Fruit fly (Drosophila melanogaster) Kc167 (cell line): Measurements from ENCODE around the gene CG6891.

Source experiments
- Myc ChIP-seq: fragments of >200 bp; optimal IDR thresholded peaks from 2 replicates; lab custom pipeline; 2017; ENCODE audit warnings: missing external identifiers
- Sin3A ChIP-seq: fragments of >200 bp; optimal IDR thresholded peaks from 2 replicates; lab custom pipeline; 2018; ENCODE audit warnings: missing external identifiers
- h ChIP-seq: fragments of >200 bp; optimal IDR thresholded peaks from 3 replicates; lab custom pipeline; 2018; ENCODE audit warnings: missing external identifiers
- insv ChIP-seq: fragments of >200 bp; optimal IDR thresholded peaks from 3 replicates; lab custom pipeline; 2018; ENCODE audit warnings: missing external identifiers
- psq ChIP-seq: fragments of >200 bp; optimal IDR thresholded peaks from 2 replicates; lab custom pipeline; 2017; ENCODE audit warnings: missing external identifiers
- ttk ChIP-seq: sonication (Bioruptor generic); optimal IDR thresholded peaks from 2 replicates; lab custom pipeline; 2017; ENCODE audit warnings: missing external identifiers

CG6891 gene

DNA sequence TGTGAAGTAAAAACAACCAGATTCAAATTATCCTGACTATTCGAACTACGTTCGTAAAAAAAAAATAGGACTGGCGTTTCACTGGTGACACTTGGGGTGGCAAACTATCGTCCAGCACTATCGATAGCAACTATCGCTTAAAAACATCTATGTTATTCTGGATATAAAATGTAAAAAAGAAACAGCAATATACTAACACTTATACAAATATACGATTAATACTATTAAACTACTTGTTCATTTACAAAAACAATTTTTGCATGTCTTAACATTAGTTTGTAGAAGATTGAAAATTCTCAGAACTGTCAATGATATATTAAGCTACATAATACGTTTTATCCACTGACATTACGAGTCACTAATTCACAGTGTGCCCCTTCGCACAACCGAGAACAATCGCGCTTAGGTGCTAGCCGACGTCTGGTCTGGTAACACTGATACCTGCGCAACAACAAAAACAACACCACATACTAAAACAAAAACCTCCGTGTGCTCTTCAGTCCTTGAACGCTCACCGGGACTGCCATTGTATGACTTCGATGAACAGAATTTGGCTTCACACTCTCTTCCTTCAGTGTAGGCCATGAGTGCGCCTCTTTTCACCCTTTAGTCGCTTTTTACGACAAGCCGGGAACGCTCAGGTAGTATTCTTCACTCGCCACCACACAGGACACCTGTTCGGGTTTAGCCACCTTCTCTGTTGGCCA, 8.5 kb downstream of the CG6891 start, which contains the start of gene CG18259:
Gene CG18259, minus strand, starts transcription at position 78 of the 707 bp plus-strand sequence.
- no peak for TF ChIP-seq h (lab: Kevin White, UChicago)
- peak; percentile 85 for TF ChIP-seq Sin3A (lab: Kevin White, UChicago)

DNA sequence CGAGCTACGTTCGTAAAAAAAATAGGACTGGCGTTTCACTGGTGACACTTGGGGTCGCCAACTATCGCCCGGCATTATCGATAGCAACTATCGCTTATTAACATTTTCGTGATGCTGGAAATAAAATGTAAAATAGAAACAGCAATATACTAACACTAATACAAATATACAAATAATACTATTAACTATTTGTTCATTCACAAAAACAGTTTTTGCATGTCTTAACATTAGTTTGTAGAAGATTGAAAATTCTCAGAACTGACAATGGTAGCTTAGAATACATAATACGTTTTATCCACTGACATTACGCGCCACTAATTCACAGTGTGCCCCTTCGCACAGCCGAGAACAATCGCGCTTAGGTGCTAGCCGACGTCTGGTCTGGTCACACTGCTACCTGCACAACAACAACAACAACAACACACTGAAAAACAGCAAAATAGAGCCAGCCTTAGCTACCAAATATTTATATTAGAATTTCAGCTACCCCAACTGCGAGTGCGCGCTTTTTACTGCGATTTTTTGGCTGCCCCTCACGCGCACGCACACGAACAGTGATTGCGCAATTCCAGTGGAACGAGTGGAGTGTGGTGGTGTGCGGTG, 13.2 kb downstream of the CG6891 start, which contains the start of the genes CG6961 and S6KL:
Gene CG6961, minus strand, starts transcription at position 68 of the 603 bp plus-strand sequence.
Gene S6KL, plus strand, starts transcription at position 322 of the 603 bp plus-strand sequence.
- no peak for TF ChIP-seq ttk
- TF ChIP-seq psq (lab: Kevin White, UChicago), result no peak
- TF ChIP-seq insv, result no peak
- TF ChIP-seq h (lab: Kevin White, UChicago), result no peak
- TF ChIP-seq Myc (lab: Kevin White, UChicago), result no peak
- TF ChIP-seq Sin3A (lab: Kevin White, UChicago), result no peak

DNA sequence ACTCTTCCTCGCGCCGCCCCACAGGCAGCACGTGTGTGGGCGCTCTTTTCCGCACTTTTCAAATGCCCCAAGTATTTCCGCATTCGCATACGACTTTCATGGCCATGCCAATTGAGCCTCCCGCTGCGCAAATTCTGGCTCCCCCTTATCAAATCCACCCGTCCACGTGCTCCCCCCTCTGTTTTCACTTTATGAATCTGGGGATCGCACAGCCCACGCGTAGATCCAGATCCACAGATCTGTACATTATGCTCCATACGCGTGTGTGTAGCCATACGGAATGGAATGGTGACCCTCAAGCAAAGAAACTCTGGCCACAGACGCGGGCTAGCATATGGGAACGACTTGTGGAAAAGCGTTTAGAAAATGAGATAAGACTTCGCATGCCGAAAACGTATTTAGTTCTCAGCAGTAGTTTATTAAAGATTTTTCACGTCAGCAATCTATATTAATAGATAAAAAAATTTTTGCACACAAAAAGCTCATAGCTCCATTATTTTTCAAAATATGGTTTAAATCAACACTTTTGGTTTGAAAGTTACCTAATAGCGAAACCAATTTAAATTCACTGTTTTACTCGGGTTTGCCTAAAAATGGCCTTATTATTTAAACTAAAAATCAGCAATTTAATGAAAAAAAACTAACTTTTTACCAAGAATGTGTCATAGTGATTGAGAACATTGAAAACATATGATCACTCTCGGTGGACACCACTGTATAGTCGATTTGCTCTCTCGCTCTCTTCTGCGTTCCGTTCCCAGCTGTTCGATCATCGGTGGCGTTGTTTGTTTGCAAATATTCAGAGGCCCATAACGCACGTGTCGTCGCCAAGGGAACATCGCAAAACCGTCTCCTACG, 14.6 kb downstream of the CG6891 start:
- TF ChIP-seq h (lab: Kevin White, UChicago) (peak; percentile 63), Sin3A (lab: Kevin White, UChicago) (no peak)

DNA sequence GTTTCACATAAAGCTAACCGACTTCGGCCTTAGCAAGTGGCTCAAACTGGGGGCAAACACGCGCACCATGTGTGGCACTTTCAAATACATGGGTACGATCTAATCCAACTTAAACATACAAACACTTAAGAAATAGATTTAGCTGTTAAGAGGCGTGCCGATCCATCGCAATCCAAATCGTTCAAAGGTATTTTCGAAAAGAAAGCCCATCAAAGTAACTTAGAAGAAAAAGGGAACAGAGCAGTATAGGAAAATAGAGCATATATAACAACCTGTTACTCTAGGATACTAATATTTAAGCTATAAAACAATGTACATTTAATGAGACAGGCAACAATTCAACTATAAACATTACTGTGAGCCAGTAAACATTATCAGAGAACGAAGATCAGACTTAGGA, 16.3 kb downstream of the CG6891 start, which contains the start of gene Atg101:
Gene Atg101, plus strand, starts transcription at position 301 of the 400 bp plus-strand sequence.
- no peak for TF ChIP-seq Sin3A (lab: Kevin White, UChicago)
- no peak for TF ChIP-seq insv
- no peak for TF ChIP-seq Myc (lab: Kevin White, UChicago)
- no peak for TF ChIP-seq h (lab: Kevin White, UChicago)

DNA sequence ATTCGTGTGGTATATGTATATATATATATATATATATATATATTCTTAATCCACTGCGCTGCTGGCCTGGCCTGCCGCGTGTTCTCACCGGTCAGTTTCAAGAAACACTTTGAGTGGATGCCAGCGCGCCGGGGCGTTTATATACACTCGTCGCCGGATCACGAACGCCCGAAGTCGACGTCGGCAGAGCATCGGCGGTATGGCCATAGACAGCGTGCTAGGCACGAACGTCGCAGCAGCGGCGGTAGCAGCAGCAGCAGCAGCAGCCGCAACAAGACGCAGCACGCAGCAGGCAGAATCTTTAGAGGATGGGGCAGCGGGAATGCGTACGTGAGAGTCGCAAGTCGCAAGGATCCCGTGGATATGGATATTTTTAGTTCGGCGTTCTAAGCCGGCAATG, 22.5 kb downstream of the CG6891 start, which contains the start of gene bnb:
Gene bnb, minus strand, starts transcription at position 121 of the 400 bp plus-strand sequence.
- no peak for TF ChIP-seq Myc (lab: Kevin White, UChicago)
- TF ChIP-seq psq (lab: Kevin White, UChicago), result no peak
- no peak for TF ChIP-seq ttk
- no peak for TF ChIP-seq h (lab: Kevin White, UChicago)
- TF ChIP-seq insv, result no peak
- no peak for TF ChIP-seq Sin3A (lab: Kevin White, UChicago)

DNA sequence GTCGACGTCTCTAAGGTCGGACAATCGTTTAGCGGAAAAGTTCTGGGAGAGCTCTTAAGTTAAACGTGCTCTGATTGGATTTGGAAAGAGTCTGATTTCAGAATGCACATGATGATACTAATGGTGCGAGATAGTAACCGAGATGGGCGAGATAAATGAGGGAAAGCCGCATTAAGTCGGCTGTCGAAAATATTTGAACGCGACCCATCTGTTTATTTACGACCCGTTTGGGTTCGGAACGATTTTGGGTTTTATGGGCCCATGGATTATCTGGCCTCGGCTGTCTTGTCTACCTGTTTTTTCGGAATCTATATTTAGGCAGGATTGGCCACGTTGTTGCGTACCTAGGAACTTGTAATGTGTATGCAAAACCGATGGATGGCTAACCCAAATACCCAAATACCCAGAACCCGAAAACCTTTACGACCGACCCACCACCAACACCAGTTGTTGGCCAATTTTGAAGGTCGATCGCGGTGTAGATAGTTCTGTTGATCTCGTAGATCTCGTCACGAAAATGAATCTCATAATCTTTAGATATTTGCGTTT, 24.4 kb downstream of the CG6891 start:
- TF ChIP-seq ttk (no peak), psq (lab: Kevin White, UChicago) (no peak), Sin3A (lab: Kevin White, UChicago) (no peak), insv (no peak), Myc (lab: Kevin White, UChicago) (no peak), h (lab: Kevin White, UChicago) (no peak)

DNA sequence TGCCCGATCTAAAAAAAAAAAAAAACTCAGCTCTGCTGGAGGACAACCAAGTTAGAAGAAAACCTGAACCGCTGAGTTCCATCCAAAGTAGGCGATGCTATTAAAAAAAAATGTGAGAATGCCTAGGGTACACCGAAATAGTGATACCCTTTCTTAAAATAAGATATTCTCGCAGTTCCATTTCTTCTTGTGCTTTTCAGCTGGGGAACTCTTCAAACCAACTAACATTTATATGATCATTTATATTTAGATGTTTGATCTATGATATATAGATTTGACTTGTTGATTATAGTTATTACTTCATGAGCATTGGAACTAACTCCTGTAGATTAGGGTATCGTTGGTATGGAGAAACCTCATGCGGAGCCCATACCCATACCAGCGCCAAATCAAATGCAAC, 25.1 kb downstream of the CG6891 start:
- TF ChIP-seq insv, result no peak

DNA sequence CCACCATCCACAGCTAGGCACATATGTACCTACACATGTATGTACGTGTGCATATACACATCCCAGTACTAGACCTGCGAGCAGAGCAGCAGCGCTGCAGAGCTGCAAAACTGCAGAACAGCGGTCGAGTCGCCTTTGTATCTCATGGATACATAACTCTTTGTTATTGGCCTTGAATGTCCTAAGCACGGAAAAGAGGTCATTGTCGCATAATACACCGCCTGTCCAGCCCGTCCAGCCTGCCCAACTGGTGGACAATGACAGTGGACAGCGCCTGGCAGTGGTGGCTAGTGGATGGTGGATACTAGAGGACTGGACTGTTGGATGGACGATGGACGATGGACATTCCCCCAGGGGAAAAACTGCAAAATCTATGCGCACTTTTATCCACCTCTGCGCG, 26.3 kb downstream of the CG6891 start:
- no peak for TF ChIP-seq Myc (lab: Kevin White, UChicago)
- TF ChIP-seq h (lab: Kevin White, UChicago), result no peak
- no peak for TF ChIP-seq ttk
- no peak for TF ChIP-seq psq (lab: Kevin White, UChicago)
- no peak for TF ChIP-seq Sin3A (lab: Kevin White, UChicago)
- TF ChIP-seq insv, result no peak

DNA sequence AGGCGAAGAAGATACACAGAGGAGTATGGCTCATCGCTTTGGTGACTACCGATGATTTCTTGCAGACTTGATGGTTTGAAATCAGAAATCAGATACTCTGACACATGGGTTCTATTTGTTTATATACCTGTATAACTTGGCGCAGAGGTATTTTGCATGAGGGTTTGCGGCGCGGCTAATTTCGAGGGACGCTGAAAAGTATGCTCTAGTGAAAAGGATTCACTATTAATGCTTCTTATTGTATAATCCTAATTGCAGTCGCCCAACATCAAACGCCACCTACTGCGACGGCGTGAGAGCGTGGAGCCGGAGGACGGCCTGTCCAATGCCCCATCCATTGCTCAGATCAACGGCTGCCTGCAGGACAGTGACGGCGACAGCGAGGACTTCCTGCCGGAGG, 30.0 kb downstream of the CG6891 start:
- TF ChIP-seq Myc (lab: Kevin White, UChicago) (no peak), insv (no peak), Sin3A (lab: Kevin White, UChicago) (no peak), psq (lab: Kevin White, UChicago) (no peak), h (lab: Kevin White, UChicago) (no peak), ttk (no peak)

DNA sequence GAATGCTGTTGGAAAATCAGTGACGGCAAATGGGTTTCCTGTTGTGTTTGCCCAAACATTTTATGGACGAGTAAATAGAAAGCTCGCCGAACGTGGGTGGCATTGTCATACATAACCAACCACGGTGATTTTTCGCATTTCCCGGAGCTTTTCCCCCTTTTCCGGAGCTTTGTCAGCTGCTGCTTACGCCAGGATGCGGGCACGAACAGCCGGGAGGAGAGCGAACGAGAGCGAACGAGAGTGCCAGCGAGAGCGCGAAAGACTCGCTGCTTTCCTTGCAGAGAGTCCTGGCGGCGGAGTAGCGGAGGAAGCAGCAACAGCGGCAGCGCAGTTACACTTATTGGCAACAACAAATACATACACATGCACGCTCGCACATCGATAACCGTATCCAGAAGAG, 31.3 kb downstream of the CG6891 start, which contains the start of gene CG7058:
Gene CG7058, plus strand, starts transcription at position 330 of the 400 bp plus-strand sequence.
- no peak for TF ChIP-seq ttk
- TF ChIP-seq Sin3A (lab: Kevin White, UChicago), result no peak
- no peak for TF ChIP-seq psq (lab: Kevin White, UChicago)
- TF ChIP-seq insv, result no peak
- no peak for TF ChIP-seq Myc (lab: Kevin White, UChicago)
- no peak for TF ChIP-seq h (lab: Kevin White, UChicago)

DNA sequence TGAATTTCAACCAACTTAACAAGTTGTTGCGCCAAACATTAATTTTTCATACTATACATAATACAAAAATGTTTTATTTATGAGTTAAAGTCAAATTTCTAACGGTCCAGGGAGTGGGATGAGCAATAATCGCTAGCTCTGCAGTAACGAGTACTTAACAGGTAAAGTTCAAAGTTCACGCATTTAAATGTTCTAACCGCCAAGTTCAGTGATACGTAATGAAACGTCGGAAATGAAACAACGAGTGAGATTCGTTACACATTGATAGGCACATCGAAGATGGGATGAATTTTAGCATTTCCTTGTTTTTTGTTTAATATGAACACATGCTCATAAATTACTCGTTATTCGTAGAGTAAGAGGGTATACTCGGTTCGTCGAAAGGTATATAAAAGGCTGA, 37.1 kb downstream of the CG6891 start:
- TF ChIP-seq h (lab: Kevin White, UChicago) (no peak), Sin3A (lab: Kevin White, UChicago) (no peak), insv (no peak), psq (lab: Kevin White, UChicago) (no peak), ttk (no peak), Myc (lab: Kevin White, UChicago) (no peak)

DNA sequence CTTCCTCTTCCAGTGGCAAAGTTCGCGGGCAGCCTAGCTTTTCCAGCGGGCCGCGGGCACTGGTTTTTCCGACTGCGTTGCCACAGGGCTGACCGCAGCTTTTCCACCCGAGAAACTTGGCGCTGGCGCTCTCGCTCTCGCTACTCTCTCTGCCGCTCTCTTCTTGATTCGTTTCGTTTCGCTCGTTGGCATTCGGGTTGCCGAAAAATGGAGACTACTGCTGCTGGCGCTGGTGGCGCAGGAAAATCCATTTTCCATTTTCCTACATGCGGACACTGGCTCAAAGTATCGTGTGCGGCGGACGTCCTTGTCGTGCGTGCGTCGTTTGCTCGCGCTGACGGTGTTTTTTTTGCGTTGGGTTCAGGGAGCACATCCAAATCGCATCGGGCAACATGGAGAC, 38.0 kb downstream of the CG6891 start, which contains the start of gene CG42450:
Gene CG42450, plus strand, starts transcription at position 249 of the 400 bp plus-strand sequence.
- TF ChIP-seq ttk, result no peak
- TF ChIP-seq psq (lab: Kevin White, UChicago), result no peak
- TF ChIP-seq h (lab: Kevin White, UChicago), result no peak
- TF ChIP-seq insv, result no peak
- no peak for TF ChIP-seq Sin3A (lab: Kevin White, UChicago)
- no peak for TF ChIP-seq Myc (lab: Kevin White, UChicago)
